Worm (Caenorhabditis elegans) whole organism, L2 larva: ENCODE results near the gene T04C12.1.

Source experiments
- alr-1 ChIP-seq: fragments of 150-350 bp; optimal IDR thresholded peaks from 2 replicates; lab custom pipeline; 2014; ENCODE audit warnings: missing biosample characterization, missing genetic modification characterization
- lin-13 ChIP-seq: fragments of 150-350 bp; optimal IDR thresholded peaks from 2 replicates; lab custom pipeline; 2014; ENCODE audit warnings: missing biosample characterization, missing genetic modification reagents, missing genetic modification characterization
- lin-39 ChIP-seq: fragments of 150-350 bp; optimal IDR thresholded peaks from 2 replicates; lab custom pipeline; 2014; ENCODE audit warnings: missing biosample characterization, missing genetic modification reagents, missing genetic modification characterization
- nhr-11 ChIP-seq: fragments of 150-350 bp; optimal IDR thresholded peaks from 2 replicates; lab custom pipeline; 2014; ENCODE audit warnings: missing biosample characterization, missing genetic modification characterization

DNA sequence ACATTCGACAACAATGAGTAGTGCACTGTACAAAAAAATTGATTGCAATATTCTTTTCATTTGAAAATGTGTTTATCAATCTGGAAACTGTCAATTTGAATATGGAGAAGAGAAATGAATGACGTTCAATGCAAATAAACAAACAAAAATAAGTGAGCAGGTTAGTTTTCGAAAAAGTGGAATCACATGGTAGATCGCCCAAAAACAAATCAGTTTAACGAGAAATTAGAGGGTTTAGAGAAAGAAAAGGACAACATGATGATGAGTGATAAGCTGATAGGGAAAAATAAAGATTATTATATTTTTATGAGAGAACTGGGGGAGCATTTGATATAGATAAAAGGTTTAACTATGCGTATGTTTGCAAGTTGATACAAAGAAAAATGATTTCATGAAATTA lies 10.2 kb upstream of the T04C12.1 start, which contains the start of gene T04C12.8:
- no peak for TF ChIP-seq lin-13 (GFP tag; lab: Kevin White, UChicago)
- no peak for TF ChIP-seq lin-39
- no peak for TF ChIP-seq nhr-11 (tag; lab: Kevin White, UChicago)
- no peak for TF ChIP-seq alr-1 (tag; lab: Kevin White, UChicago)
